Worm (Caenorhabditis elegans) whole organism, young adult: Measurements from ENCODE around the gene malt-1.

ENCODE experiments used
- C17E4.6 ChIP-seq: fragments of 200-800 bp; sonication (Bioruptor generic); IDR thresholded peaks from 2 replicates; pipeline ENCODE4 v1.3.6; 2022; ENCODE audit warnings: missing genetic modification reagents, missing genetic modification characterization, missing compliant biosample characterization
- F10E7.11 ChIP-seq: sonication (generic microtip); optimal IDR thresholded peaks from 2 replicates; lab custom pipeline; 2017; ENCODE audit warnings: mild to moderate bottlenecking, missing genetic modification characterization, moderate library complexity, missing compliant biosample characterization
- F49E8.2 ChIP-seq: sonication (generic microtip); optimal IDR thresholded peaks from 3 replicates; lab custom pipeline; 2017; ENCODE audit warnings: missing genetic modification characterization, mild to moderate bottlenecking, missing compliant biosample characterization, antibody characterized with exemption, moderate library complexity; ENCODE audit not compliant: insufficient read depth
- F55B11.4 ChIP-seq: sonication (generic microtip); optimal IDR thresholded peaks from 2 replicates; lab custom pipeline; 2016; ENCODE audit warnings: missing compliant biosample characterization, missing genetic modification characterization, borderline replicate concordance; ENCODE audit not compliant: insufficient read depth
- Y53F4B.3 ChIP-seq: fragments of 200-800 bp; sonication (Bioruptor generic); IDR thresholded peaks from 2 replicates; pipeline ENCODE4 v1.3.6; 2022; ENCODE audit warnings: missing genetic modification reagents, missing genetic modification characterization, missing compliant biosample characterization
- Y67H2A.10 ChIP-seq: fragments of 200-800 bp; sonication (Bioruptor generic); conservative IDR thresholded peaks from 2 replicates; pipeline ENCODE4 v1.3.6; 2022; ENCODE audit warnings: missing genetic modification reagents, missing genetic modification characterization, missing compliant biosample characterization
- Y79H2A.3 ChIP-seq: fragments of 200-800 bp; sonication (Bioruptor generic); conservative IDR thresholded peaks from 2 replicates; pipeline ENCODE4 v1.3.6; 2022; ENCODE audit warnings: missing genetic modification reagents, missing genetic modification characterization, missing compliant biosample characterization
- akir-1 ChIP-seq: fragments of 200-800 bp; sonication (Bioruptor generic); optimal IDR thresholded peaks from 2 replicates; lab custom pipeline; 2018; ENCODE audit warnings: mild to moderate bottlenecking, missing genetic modification characterization, moderate library complexity, missing compliant biosample characterization
- aptf-2 ChIP-seq: fragments of 200-800 bp; sonication (Bioruptor generic); conservative IDR thresholded peaks from 2 replicates; pipeline ENCODE4 v1.3.6; 2022; ENCODE audit warnings: missing genetic modification reagents, missing genetic modification characterization, missing compliant biosample characterization
- atf-7 ChIP-seq: sonication (generic microtip); optimal IDR thresholded peaks from 2 replicates; lab custom pipeline; 2017; ENCODE audit warnings: mild to moderate bottlenecking, missing genetic modification characterization, missing compliant biosample characterization
- athp-1 ChIP-seq: sonication (generic microtip); optimal IDR thresholded peaks from 2 replicates; lab custom pipeline; 2017; ENCODE audit warnings: mild to moderate bottlenecking, missing genetic modification characterization, missing compliant biosample characterization
- attf-3 ChIP-seq: fragments of 200-800 bp; sonication (Bioruptor generic); conservative IDR thresholded peaks from 2 replicates; pipeline ENCODE4 v1.3.6; 2022; ENCODE audit warnings: missing genetic modification reagents, missing genetic modification characterization, missing compliant biosample characterization
- attf-6 ChIP-seq: fragments of 200-800 bp; sonication (Bioruptor generic); IDR thresholded peaks from 2 replicates; pipeline ENCODE4 v1.3.6; 2022; ENCODE audit warnings: missing genetic modification reagents, missing genetic modification characterization, missing compliant biosample characterization
- bed-1 ChIP-seq: fragments of 200-800 bp; sonication (Bioruptor generic); IDR thresholded peaks from 2 replicates; pipeline ENCODE4 v1.3.6; 2022; ENCODE audit warnings: missing genetic modification reagents, missing genetic modification characterization, missing compliant biosample characterization
- ccch-3 ChIP-seq: fragments of 200-800 bp; sonication (Bioruptor generic); optimal IDR thresholded peaks from 2 replicates; lab custom pipeline; 2018; ENCODE audit warnings: mild to moderate bottlenecking, missing genetic modification characterization, missing compliant biosample characterization
- ceh-91 ChIP-seq: fragments of 200-800 bp; sonication (Bioruptor generic); IDR thresholded peaks from 2 replicates; pipeline ENCODE4 v1.3.6; 2022; ENCODE audit warnings: missing genetic modification reagents, missing genetic modification characterization, missing compliant biosample characterization
- egrh-3 ChIP-seq: fragments of 200-800 bp; sonication (Bioruptor generic); IDR thresholded peaks from 2 replicates; pipeline ENCODE4 v1.3.6; 2022; ENCODE audit warnings: missing genetic modification reagents, missing genetic modification characterization, missing compliant biosample characterization
- ekl-4 ChIP-seq: fragments of 200-800 bp; sonication (Bioruptor generic); IDR thresholded peaks from 2 replicates; pipeline ENCODE4 v1.3.6; 2022; ENCODE audit warnings: missing genetic modification reagents, missing genetic modification characterization, missing compliant biosample characterization
- ets-4 ChIP-seq: fragments of 200-800 bp; sonication (Bioruptor generic); optimal IDR thresholded peaks from 2 replicates; lab custom pipeline; 2018; ENCODE audit warnings: mild to moderate bottlenecking, missing genetic modification characterization, missing compliant biosample characterization
- gei-17 ChIP-seq: fragments of 200-800 bp; sonication (Bioruptor generic); optimal IDR thresholded peaks from 2 replicates; lab custom pipeline; 2018; ENCODE audit warnings: mild to moderate bottlenecking, missing genetic modification characterization, missing compliant biosample characterization
- hlh-26 ChIP-seq: fragments of 200-800 bp; sonication (Bioruptor generic); conservative IDR thresholded peaks from 2 replicates; pipeline ENCODE4 v1.3.6; 2022; ENCODE audit warnings: missing genetic modification reagents, missing genetic modification characterization, missing compliant biosample characterization
- hmg-1.2 ChIP-seq: fragments of 200-800 bp; sonication (Bioruptor generic); IDR thresholded peaks from 2 replicates; pipeline ENCODE4 v1.3.6; 2022; ENCODE audit warnings: missing genetic modification reagents, missing genetic modification characterization, missing compliant biosample characterization
- hmg-20 ChIP-seq: fragments of 200-800 bp; sonication (Bioruptor generic); IDR thresholded peaks from 2 replicates; pipeline ENCODE4 v1.3.6; 2022; ENCODE audit warnings: missing genetic modification reagents, missing genetic modification characterization, missing compliant biosample characterization
- hrde-1 ChIP-seq: sonication (generic microtip); optimal IDR thresholded peaks from 2 replicates; lab custom pipeline; 2016; ENCODE audit warnings: missing genetic modification characterization, mild to moderate bottlenecking, missing compliant biosample characterization, moderate library complexity, missing genotype, missing genetic modification reagents, borderline replicate concordance
- let-526 ChIP-seq: fragments of 200-800 bp; sonication (Bioruptor generic); IDR thresholded peaks from 2 replicates; pipeline ENCODE4 v1.3.6; 2022; ENCODE audit warnings: missing genetic modification reagents, missing genetic modification characterization, missing compliant biosample characterization
- let-607 ChIP-seq, 2 experiments: fragments of 200-800 bp in 1 of 2; sonication (Bioruptor generic) in 1 of 2; sonication (generic microtip) in 1 of 2; optimal IDR thresholded peaks; 2 replicates each; lab custom pipeline; 2016 to 2018; ENCODE audit warnings: mild to moderate bottlenecking in 2 of 2, missing compliant biosample characterization in 2 of 2, missing genetic modification characterization in 2 of 2, moderate library complexity in 2 of 2, missing genotype in 1 of 2
- lin-40 ChIP-seq: sonication (generic microtip); optimal IDR thresholded peaks from 2 replicates; lab custom pipeline; 2016; ENCODE audit warnings: missing genetic modification characterization, mild to moderate bottlenecking, missing compliant biosample characterization, missing genotype, missing genetic modification reagents
- madf-10 ChIP-seq: sonication (generic microtip); optimal IDR thresholded peaks from 2 replicates; lab custom pipeline; 2016; ENCODE audit warnings: mild to moderate bottlenecking, missing genetic modification characterization, missing compliant biosample characterization
- madf-8 ChIP-seq: fragments of 200-800 bp; sonication (Bioruptor generic); conservative IDR thresholded peaks from 2 replicates; pipeline ENCODE4 v1.3.6; 2022; ENCODE audit warnings: missing genetic modification reagents, missing genetic modification characterization, missing compliant biosample characterization
- mel-28 ChIP-seq: sonication (generic microtip); optimal IDR thresholded peaks from 2 replicates; lab custom pipeline; 2016; ENCODE audit warnings: borderline replicate concordance, mild to moderate bottlenecking, missing genetic modification characterization, missing compliant biosample characterization
- mes-4 ChIP-seq: sonication (generic microtip); optimal IDR thresholded peaks from 2 replicates; lab custom pipeline; 2016; ENCODE audit warnings: missing genotype, missing genetic modification characterization, missing compliant biosample characterization
- mxl-1 ChIP-seq: sonication (generic microtip); optimal IDR thresholded peaks from 2 replicates; lab custom pipeline; 2016; ENCODE audit warnings: missing genetic modification characterization, missing compliant biosample characterization
- nhr-27 ChIP-seq: fragments of 200-800 bp; sonication (Bioruptor generic); optimal IDR thresholded peaks from 2 replicates; lab custom pipeline; 2018; ENCODE audit warnings: mild to moderate bottlenecking, missing genetic modification characterization, moderate library complexity, missing compliant biosample characterization
- nhr-90 ChIP-seq: sonication (generic microtip); optimal IDR thresholded peaks from 2 replicates; lab custom pipeline; 2016; ENCODE audit warnings: missing genotype, mild to moderate bottlenecking, missing genetic modification characterization, missing compliant biosample characterization
- pbrm-1 ChIP-seq: fragments of 200-800 bp; sonication (Bioruptor generic); IDR thresholded peaks from 2 replicates; pipeline ENCODE4 v1.3.6; 2022; ENCODE audit warnings: missing genetic modification reagents, missing genetic modification characterization, missing compliant biosample characterization
- rec-8 ChIP-seq, 2 experiments: sonication (generic microtip); optimal IDR thresholded peaks; 2 replicates each; lab custom pipeline; 2016; ENCODE audit warnings: mild to moderate bottlenecking in 2 of 2, missing genetic modification characterization in 2 of 2, missing genetic modification reagents in 2 of 2, missing genotype in 2 of 2, missing biosample characterization in 1 of 2, missing compliant biosample characterization in 1 of 2, moderate library complexity in 1 of 2
- repo-1 ChIP-seq: sonication (generic microtip); optimal IDR thresholded peaks from 2 replicates; lab custom pipeline; 2017; ENCODE audit warnings: mild to moderate bottlenecking, missing genetic modification characterization, missing compliant biosample characterization
- sea-2 ChIP-seq: fragments of 200-800 bp; sonication (Bioruptor generic); IDR thresholded peaks from 2 replicates; pipeline ENCODE4 v1.3.6; 2022; ENCODE audit warnings: missing genetic modification characterization, missing compliant biosample characterization
- snpc-1.1 ChIP-seq: sonication (generic microtip); optimal IDR thresholded peaks from 2 replicates; lab custom pipeline; 2017; ENCODE audit warnings: missing genetic modification characterization, mild to moderate bottlenecking, missing compliant biosample characterization, antibody characterized with exemption, moderate library complexity, missing genotype, missing genetic modification reagents; ENCODE audit not compliant: insufficient read depth
- somi-1 ChIP-seq: fragments of 200-800 bp; sonication (Bioruptor generic); optimal IDR thresholded peaks from 2 replicates; lab custom pipeline; 2018; ENCODE audit warnings: mild to moderate bottlenecking, missing genetic modification characterization, missing compliant biosample characterization
- tbp1 ChIP-seq: fragments of 200-800 bp; sonication (Bioruptor generic); optimal IDR thresholded peaks from 2 replicates; lab custom pipeline; 2018; ENCODE audit warnings: mild to moderate bottlenecking, missing genetic modification characterization, missing compliant biosample characterization
- tlf-1 ChIP-seq: fragments of 200-800 bp; sonication (Bioruptor generic); optimal IDR thresholded peaks from 2 replicates; lab custom pipeline; 2018; ENCODE audit warnings: mild to moderate bottlenecking, missing genetic modification characterization, missing compliant biosample characterization
- unc-62 ChIP-seq: fragments of 150-350 bp; optimal IDR thresholded peaks from 2 replicates; lab custom pipeline; 2014; ENCODE audit warnings: missing biosample characterization, missing genetic modification reagents, missing genetic modification characterization
- xnd-1 ChIP-seq: sonication (generic microtip); optimal IDR thresholded peaks from 2 replicates; lab custom pipeline; 2016; ENCODE audit warnings: missing genotype, missing genetic modification reagents, missing genetic modification characterization, missing compliant biosample characterization
- ztf-22 ChIP-seq: fragments of 200-800 bp; sonication (Bioruptor generic); optimal IDR thresholded peaks from 2 replicates; lab custom pipeline; 2018; ENCODE audit warnings: mild to moderate bottlenecking, missing genetic modification characterization, moderate library complexity, missing compliant biosample characterization
- ztf-25 ChIP-seq: fragments of 200-800 bp; sonication (Bioruptor generic); IDR thresholded peaks from 2 replicates; pipeline ENCODE4 v1.3.6; 2022; ENCODE audit warnings: missing genetic modification reagents, missing genetic modification characterization, missing compliant biosample characterization
- ztf-6 ChIP-seq: fragments of 200-800 bp; sonication (Bioruptor generic); IDR thresholded peaks from 2 replicates; pipeline ENCODE4 v1.3.6; 2022; ENCODE audit warnings: missing genetic modification reagents, missing genetic modification characterization, missing compliant biosample characterization

The malt-1 gene

ce11 chrII:6951250-6951806 is at the start of gene malt-1, which contains the start of gene ceh-38:
Gene malt-1 (minus strand): TSS chrII:6951300.
Gene ceh-38 (plus strand): TSS chrII:6951526.
- no peak for TF ChIP-seq ets-4 (GFP tag; lab: Kevin White, UChicago)
- TF ChIP-seq tbp1, result peak; percentile 65
- TF ChIP-seq mes-4, result no peak
- no peak for TF ChIP-seq rec-8 (tag; optimal IDR thresholded peaks at IDR 0.05; lab: Kevin White, UChicago)
- peak; percentile 86 for TF ChIP-seq unc-62 (GFP tag; lab: Kevin White, UChicago)
- no peak for TF ChIP-seq egrh-3 (GFP tag; lab: Robert Waterston, UW)
- TF ChIP-seq akir-1, result peak; percentile 17
- peak; percentile 68 for TF ChIP-seq athp-1 (tag; lab: Kevin White, UChicago)
- peak; percentile 79 for TF ChIP-seq atf-7 (tag; lab: Kevin White, UChicago)
- peak; percentile 81 for TF ChIP-seq ekl-4 (GFP tag; lab: Robert Waterston, UW)
- TF ChIP-seq repo-1 (tag; lab: Kevin White, UChicago), result peak; percentile 42
- TF ChIP-seq xnd-1 (tag; lab: Kevin White, UChicago), result no peak
- no peak for TF ChIP-seq sea-2
- TF ChIP-seq gei-17 (GFP tag; lab: Kevin White, UChicago), result peak; percentile 71
- no peak for TF ChIP-seq bed-1
- TF ChIP-seq hmg-20 (GFP tag; lab: Robert Waterston, UW), result no peak
- no peak for TF ChIP-seq F49E8.2 (tag; lab: Kevin White, UChicago)
- TF ChIP-seq madf-8 (GFP tag; lab: Robert Waterston, UW), result no peak
- TF ChIP-seq attf-3 (GFP tag; lab: Robert Waterston, UW), result peak; percentile 62
- peak; percentile 84 for TF ChIP-seq madf-10 (tag; lab: Kevin White, UChicago)
- 0 out of 2 replicates have a peak, but pooled peaks have one; percentile 41 for TF ChIP-seq let-526 (GFP tag; lab: Robert Waterston, UW)
- peak; percentile 76 for TF ChIP-seq tlf-1
- peak; percentile 56 for TF ChIP-seq somi-1
- no peak for TF ChIP-seq mxl-1 (tag; lab: Kevin White, UChicago)
- no peak for TF ChIP-seq hrde-1 (tag; lab: Kevin White, UChicago)
- TF ChIP-seq ceh-91 (GFP tag; lab: Robert Waterston, UW), result no peak
- TF ChIP-seq nhr-27 (tag; lab: Kevin White, UChicago), result no peak
- TF ChIP-seq let-607 (tag; optimal IDR thresholded peaks at IDR 0.05; lab: Kevin White, UChicago), result peak; percentile 58 to 77
- peak; percentile 63; the same call in 1 of the 2 replicates for TF ChIP-seq Y67H2A.10 (GFP tag; lab: Robert Waterston, UW)
- TF ChIP-seq ztf-6 (GFP tag; lab: Robert Waterston, UW), result no peak
- no peak for TF ChIP-seq hlh-26 (GFP tag; lab: Robert Waterston, UW)
- TF ChIP-seq Y79H2A.3, result no peak
- TF ChIP-seq C17E4.6 (GFP tag; lab: Robert Waterston, UW), result no peak
- no peak for TF ChIP-seq ztf-25 (GFP tag; lab: Robert Waterston, UW)
- no peak for TF ChIP-seq mel-28 (tag; lab: Kevin White, UChicago)
- TF ChIP-seq ccch-3 (GFP tag; lab: Kevin White, UChicago), result peak; percentile 28
- no peak for TF ChIP-seq F10E7.11
- peak; percentile 92 for TF ChIP-seq lin-40 (tag; lab: Kevin White, UChicago)
- TF ChIP-seq F55B11.4, result no peak
- peak; percentile 84 for TF ChIP-seq pbrm-1 (GFP tag; lab: Robert Waterston, UW)
- TF ChIP-seq hmg-1.2, result peak; percentile 86
- no peak for TF ChIP-seq ztf-22 (GFP tag; lab: Kevin White, UChicago)
- no peak for TF ChIP-seq aptf-2 (GFP tag; lab: Robert Waterston, UW)
- no peak for TF ChIP-seq Y53F4B.3 (GFP tag; lab: Robert Waterston, UW)
- TF ChIP-seq nhr-90 (tag; lab: Kevin White, UChicago), result no peak
- peak; percentile 0 for TF ChIP-seq snpc-1.1 (tag; lab: Kevin White, UChicago)
- TF ChIP-seq attf-6 (GFP tag; lab: Robert Waterston, UW), result no peak
